Worm (Caenorhabditis elegans) whole organism, L4 larva: ENCODE data around the gene F56D5.2.
A peak's percentile ranks its signal among the peaks of the same experiment; 100 is the strongest.

ENCODE experiments used
- F26F4.8 ChIP-seq: fragments of 200-800 bp; sonication (Bioruptor generic); conservative IDR thresholded peaks from 2 replicates; pipeline ENCODE4 v1.3.6; 2022; ENCODE audit warnings: missing genetic modification characterization, missing compliant biosample characterization
- T20F7.1 ChIP-seq: fragments of 200-800 bp; sonication (Bioruptor generic); optimal IDR thresholded peaks from 2 replicates; lab custom pipeline; 2018; ENCODE audit warnings: mild to moderate bottlenecking, missing genetic modification characterization, missing compliant biosample characterization
- Y75B8A.6 ChIP-seq: fragments of 200-800 bp; sonication (Bioruptor generic); IDR thresholded peaks from 2 replicates; pipeline ENCODE4 v1.3.6; 2022; ENCODE audit warnings: missing genetic modification reagents, missing genetic modification characterization, missing compliant biosample characterization
- ZK546.5 ChIP-seq, 2 experiments: sonication (generic microtip); optimal IDR thresholded peaks; 2 replicates each; lab custom pipeline; 2017; ENCODE audit warnings: missing biosample characterization in 2 of 2, missing genetic modification characterization in 2 of 2
- aha-1 ChIP-seq: fragments of 150-350 bp; peaks from one replicate; lab custom pipeline; 2014; ENCODE audit warnings: missing biosample characterization, missing genetic modification characterization
- attf-4 ChIP-seq: sonication (generic microtip); optimal IDR thresholded peaks from 3 replicates; lab custom pipeline; 2017; ENCODE audit warnings: missing biosample characterization, missing genetic modification characterization
- ceh-20 ChIP-seq: fragments of 200-800 bp; sonication (Bioruptor generic); IDR thresholded peaks from 2 replicates; pipeline ENCODE4 v1.3.6; 2022; ENCODE audit warnings: missing genetic modification reagents, missing genetic modification characterization, missing compliant biosample characterization
- ceh-28 ChIP-seq: fragments of 150-350 bp; optimal IDR thresholded peaks from 2 replicates; lab custom pipeline; 2014; ENCODE audit warnings: missing biosample characterization, missing genetic modification reagents, missing genetic modification characterization
- ceh-32 ChIP-seq: sonication (generic microtip); optimal IDR thresholded peaks from 2 replicates; lab custom pipeline; 2016; ENCODE audit warnings: mild to moderate bottlenecking, missing genetic modification characterization, missing compliant biosample characterization; ENCODE audit not compliant: poor library complexity
- ceh-82 ChIP-seq: sonication (generic microtip); optimal IDR thresholded peaks from 2 replicates; lab custom pipeline; 2017; ENCODE audit warnings: missing biosample characterization, missing genetic modification characterization
- cey-2 ChIP-seq: sonication (generic microtip); optimal IDR thresholded peaks from 3 replicates; lab custom pipeline; 2017; ENCODE audit warnings: missing genetic modification characterization, mild to moderate bottlenecking, missing compliant biosample characterization, antibody characterized with exemption, borderline replicate concordance; ENCODE audit not compliant: insufficient read depth
- ctbp-1 ChIP-seq: fragments of 200-800 bp; sonication (Bioruptor generic); IDR thresholded peaks from 2 replicates; pipeline ENCODE4 v1.3.6; 2022; ENCODE audit warnings: missing genetic modification reagents, missing genetic modification characterization, missing compliant biosample characterization
- daf-12 ChIP-seq: fragments of 150-350 bp; optimal IDR thresholded peaks from 2 replicates; lab custom pipeline; 2014; ENCODE audit warnings: missing biosample characterization, missing genetic modification reagents, missing genetic modification characterization
- daf-16 ChIP-seq, 3 experiments: sonication (generic microtip); optimal IDR thresholded peaks; 2 replicates each; lab custom pipeline; 2016 to 2017; ENCODE audit warnings: missing genetic modification characterization in 3 of 3, missing genetic modification reagents in 3 of 3, mild to moderate bottlenecking in 2 of 3, missing compliant biosample characterization in 2 of 3, missing biosample characterization in 1 of 3, moderate library complexity in 1 of 3
- daf-8 ChIP-seq: fragments of 200-800 bp; sonication (Bioruptor generic); IDR thresholded peaks from 2 replicates; pipeline ENCODE4 v1.3.6; 2022; ENCODE audit warnings: missing genetic modification characterization, missing compliant biosample characterization
- dpl-1 ChIP-seq: fragments of 150-350 bp; optimal IDR thresholded peaks from 2 replicates; lab custom pipeline; 2014; ENCODE audit warnings: missing biosample characterization, missing genetic modification reagents, missing genetic modification characterization
- egl-27 ChIP-seq: sonication (generic microtip); optimal IDR thresholded peaks from 3 replicates; lab custom pipeline; 2017; ENCODE audit warnings: missing biosample characterization, missing genetic modification reagents, missing genetic modification characterization
- fkh-10 ChIP-seq: fragments of 150-350 bp; optimal IDR thresholded peaks from 2 replicates; lab custom pipeline; 2014; ENCODE audit warnings: missing biosample characterization, missing genetic modification reagents, missing genetic modification characterization
- hif-1 ChIP-seq, 2 experiments: sonication (generic microtip); optimal IDR thresholded peaks; 2 replicates each; lab custom pipeline; 2016 to 2017; ENCODE audit warnings: missing compliant biosample characterization in 2 of 2, missing genetic modification characterization in 2 of 2, missing genetic modification reagents in 2 of 2, missing genotype in 2 of 2, mild to moderate bottlenecking in 1 of 2
- hlh-11 ChIP-seq: fragments of 200-800 bp; sonication (Bioruptor generic); optimal IDR thresholded peaks from 2 replicates; lab custom pipeline; 2018; ENCODE audit warnings: mild to moderate bottlenecking, missing genetic modification characterization, missing compliant biosample characterization
- hlh-30 ChIP-seq: sonication (generic microtip); optimal IDR thresholded peaks from 2 replicates; lab custom pipeline; 2017; ENCODE audit warnings: antibody characterized with exemption, mild to moderate bottlenecking, missing genetic modification characterization, missing compliant biosample characterization; ENCODE audit not compliant: insufficient read depth
- lin-1 ChIP-seq: fragments of 200-800 bp; sonication (Bioruptor generic); IDR thresholded peaks from 2 replicates; pipeline ENCODE4 v1.3.6; 2022; ENCODE audit warnings: missing genetic modification reagents, missing genetic modification characterization, missing compliant biosample characterization
- lin-13 ChIP-seq: fragments of 150-350 bp; optimal IDR thresholded peaks from 2 replicates; lab custom pipeline; 2014; ENCODE audit warnings: missing biosample characterization, missing genetic modification reagents, missing genetic modification characterization
- lin-29 ChIP-seq: fragments of 200-800 bp; sonication (Bioruptor generic); IDR thresholded peaks from 2 replicates; pipeline ENCODE4 v1.3.6; 2022; ENCODE audit warnings: missing genetic modification reagents, missing genetic modification characterization, missing compliant biosample characterization
- lsy-2 ChIP-seq, 2 experiments: fragments of 150-350 bp in 1 of 2; sonication (generic microtip) in 1 of 2; optimal IDR thresholded peaks; 2 replicates each; lab custom pipeline; 2014 to 2017; ENCODE audit warnings: missing biosample characterization in 2 of 2, missing genetic modification characterization in 2 of 2
- madf-5 ChIP-seq, 2 experiments: fragments of 200-800 bp; sonication (Bioruptor generic); IDR thresholded peaks; 2 replicates each; pipeline ENCODE4 v1.3.6; 2022; ENCODE audit warnings: missing compliant biosample characterization in 2 of 2, missing genetic modification characterization in 2 of 2
- mes-2 ChIP-seq: sonication (generic microtip); optimal IDR thresholded peaks from 2 replicates; lab custom pipeline; 2016; ENCODE audit warnings: missing genotype, mild to moderate bottlenecking, missing genetic modification characterization, missing compliant biosample characterization; ENCODE audit not compliant: poor library complexity, severe bottlenecking
- mxl-3 ChIP-seq: fragments of 200-800 bp; sonication (Bioruptor generic); optimal IDR thresholded peaks from 2 replicates; lab custom pipeline; 2018; ENCODE audit warnings: mild to moderate bottlenecking, missing genetic modification characterization, missing compliant biosample characterization
- nhr-10 ChIP-seq: fragments of 150-350 bp; optimal IDR thresholded peaks from 2 replicates; lab custom pipeline; 2014; ENCODE audit warnings: missing biosample characterization, missing genetic modification characterization
- nhr-11 ChIP-seq: fragments of 150-350 bp; optimal IDR thresholded peaks from 2 replicates; lab custom pipeline; 2014; ENCODE audit warnings: missing biosample characterization, missing genetic modification characterization
- nhr-111 ChIP-seq: fragments of 200-800 bp; sonication (Bioruptor generic); optimal IDR thresholded peaks from 2 replicates; lab custom pipeline; 2018; ENCODE audit warnings: mild to moderate bottlenecking, missing genetic modification characterization, missing compliant biosample characterization
- nhr-237 ChIP-seq: sonication (generic microtip); optimal IDR thresholded peaks from 2 replicates; lab custom pipeline; 2017; ENCODE audit warnings: missing biosample characterization, missing genetic modification characterization
- nhr-28 ChIP-seq: fragments of 150-350 bp; optimal IDR thresholded peaks from 2 replicates; lab custom pipeline; 2014; ENCODE audit warnings: missing biosample characterization, missing genetic modification characterization
- nhr-42 ChIP-seq: fragments of 200-800 bp; sonication (Bioruptor generic); IDR thresholded peaks from 2 replicates; pipeline ENCODE4 v1.3.6; 2022; ENCODE audit warnings: missing genetic modification characterization, missing compliant biosample characterization
- nhr-48 ChIP-seq: sonication (generic microtip); optimal IDR thresholded peaks from 2 replicates; lab custom pipeline; 2016; ENCODE audit warnings: mild to moderate bottlenecking, missing genetic modification characterization, missing compliant biosample characterization
- php-3 ChIP-seq: fragments of 200-800 bp; sonication (Bioruptor generic); IDR thresholded peaks from 2 replicates; pipeline ENCODE4 v1.3.6; 2022; ENCODE audit warnings: missing genetic modification reagents, missing genetic modification characterization, missing compliant biosample characterization
- spr-3 ChIP-seq: fragments of 200-800 bp; sonication (Bioruptor generic); optimal IDR thresholded peaks from 2 replicates; lab custom pipeline; 2018; ENCODE audit warnings: mild to moderate bottlenecking, missing genetic modification characterization, missing compliant biosample characterization
- tag-97 ChIP-seq: fragments of 200-800 bp; sonication (Bioruptor generic); IDR thresholded peaks from 2 replicates; pipeline ENCODE4 v1.3.6; 2022; ENCODE audit warnings: missing genetic modification characterization, missing compliant biosample characterization
- tra-1 ChIP-seq: fragments of 200-800 bp; sonication (Bioruptor generic); IDR thresholded peaks from 2 replicates; pipeline ENCODE4 v1.3.6; 2022; ENCODE audit warnings: missing genetic modification reagents, missing genetic modification characterization, missing compliant biosample characterization
- unc-130 ChIP-seq: sonication (generic microtip); optimal IDR thresholded peaks from 2 replicates; lab custom pipeline; 2016; ENCODE audit warnings: missing genetic modification reagents, missing genetic modification characterization, missing compliant biosample characterization
- unc-39 ChIP-seq: sonication (generic microtip); optimal IDR thresholded peaks from 2 replicates; lab custom pipeline; 2017; ENCODE audit warnings: missing biosample characterization, missing genetic modification characterization
- zag-1 ChIP-seq: fragments of 150-350 bp; optimal IDR thresholded peaks from 2 replicates; lab custom pipeline; 2014; ENCODE audit warnings: missing biosample characterization, missing genetic modification characterization
- ztf-11 ChIP-seq: fragments of 150-350 bp; optimal IDR thresholded peaks from 2 replicates; lab custom pipeline; 2014; ENCODE audit warnings: missing biosample characterization, missing genetic modification characterization

Gene F56D5.2

ce11 chrIV:9398512-9398911 lies at the start of gene F56D5.2:
Gene F56D5.2 (minus strand): TSS chrIV:9398612.
- peak; percentile 66 for TF ChIP-seq aha-1 (tag; lab: Kevin White, UChicago)
- no peak for TF ChIP-seq daf-12

ce11 chrIV:9447209-9447608 lies 48.8 kb upstream of the F56D5.2 start, which contains the start of gene hsp-12.6:
Gene hsp-12.6 (minus strand): TSS chrIV:9447228.
- no peak for TF ChIP-seq madf-5 (GFP tag; IDR thresholded peaks at IDR 0.05; lab: Robert Waterston, UW)
- peak; percentile 54 for TF ChIP-seq nhr-11 (tag; lab: Kevin White, UChicago)
- peak in 1 of 2 experiments; percentile 80 for TF ChIP-seq daf-16 (GFP tag; optimal IDR thresholded peaks at IDR 0.05; lab: Kevin White, UChicago)
- no peak for TF ChIP-seq daf-16 (tag; optimal IDR thresholded peaks at IDR 0.05; lab: Kevin White, UChicago)
- peak; percentile 48 for TF ChIP-seq hlh-30

- TF ChIP-seq fkh-10 = no peak
- TF ChIP-seq spr-3 (GFP tag; lab: Kevin White, UChicago) = no peak
- no peak for TF ChIP-seq zag-1 (tag; lab: Kevin White, UChicago)
- TF ChIP-seq hif-1 (tag; optimal IDR thresholded peaks at IDR 0.05; lab: Kevin White, UChicago) = peak in 1 of 2 experiments; percentile 1
Measured at ce11 chrIV:9445407-9445806, 47.0 kb upstream of the F56D5.2 start, which contains the start of gene hsp-12.3. Gene hsp-12.3 (minus strand): TSS chrIV:9445507.

- TF ChIP-seq fkh-10 (peak; percentile 88), Y75B8A.6 (no peak), ceh-82 (tag; lab: Kevin White, UChicago) (no peak), hlh-11 (peak; percentile 92), ceh-28 (tag; lab: Kevin White, UChicago) (no peak), php-3 (GFP tag; lab: Robert Waterston, UW) (peak; percentile 59; the same call in 1 of the 2 replicates), lsy-2 (tag; optimal IDR thresholded peaks at IDR 0.05; lab: Kevin White, UChicago) (peak; percentile 75 to 93), ctbp-1 (GFP tag; lab: Robert Waterston, UW) (peak; percentile 89), daf-8 (GFP tag; lab: Robert Waterston, UW) (no peak), ztf-11 (tag; lab: Kevin White, UChicago) (no peak), nhr-111 (no peak), mes-2 (tag; lab: Kevin White, UChicago) (peak; percentile 88), unc-39 (tag; lab: Kevin White, UChicago) (no peak), hif-1 (tag; optimal IDR thresholded peaks at IDR 0.05; lab: Kevin White, UChicago) (peak; percentile 79 to 86), nhr-42 (peak; percentile 50; the same call in 1 of the 2 replicates), ceh-20 (GFP tag; lab: Robert Waterston, UW) (peak; percentile 88), attf-4 (tag; lab: Kevin White, UChicago) (no peak), nhr-28 (tag; lab: Kevin White, UChicago) (peak; percentile 88), nhr-11 (tag; lab: Kevin White, UChicago) (peak; percentile 92), lin-29 (GFP tag; lab: Robert Waterston, UW) (no peak), tag-97 (GFP tag; lab: Robert Waterston, UW) (no peak), ZK546.5 (tag; optimal IDR thresholded peaks at IDR 0.05; lab: Kevin White, UChicago) (peak in 1 of 2 experiments; percentile 1), nhr-237 (peak; percentile 52), unc-130 (GFP tag; lab: Kevin White, UChicago) (peak; percentile 78), lin-13 (GFP tag; lab: Kevin White, UChicago) (peak; percentile 91), ceh-32 (peak; percentile 53), nhr-10 (tag; lab: Kevin White, UChicago) (peak; percentile 87), dpl-1 (GFP tag; lab: Kevin White, UChicago) (peak; percentile 79), cey-2 (tag; lab: Kevin White, UChicago) (no peak), F26F4.8 (no peak), lin-1 (peak; percentile 76), nhr-48 (tag; lab: Kevin White, UChicago) (peak; percentile 85), egl-27 (no peak), T20F7.1 (GFP tag; lab: Kevin White, UChicago) (peak; percentile 87), mxl-3 (GFP tag; lab: Kevin White, UChicago) (peak; percentile 77), tra-1 (peak; percentile 39; the same call in 1 of the 2 replicates), zag-1 (tag; lab: Kevin White, UChicago) (peak; percentile 37)
Measured at ce11 chrIV:9444417-9445026, 46.1 kb upstream of the F56D5.2 start.
